Worm (Caenorhabditis elegans) whole organism, late embryonic: ENCODE data around the gene rabr-2.

Experiments
- C38D4.7 ChIP-seq: fragments of 200-800 bp; sonication (Bioruptor generic); optimal IDR thresholded peaks from 2 replicates; lab custom pipeline; 2018; ENCODE audit warnings: mild to moderate bottlenecking, missing genetic modification characterization, moderate library complexity, missing compliant biosample characterization
- fkh-10 ChIP-seq: fragments of 150-350 bp; optimal IDR thresholded peaks from 2 replicates; lab custom pipeline; 2014; ENCODE audit warnings: missing biosample characterization, missing genetic modification reagents, missing genetic modification characterization
- npax-4 ChIP-seq: sonication (generic microtip); optimal IDR thresholded peaks from 2 replicates; lab custom pipeline; 2016; ENCODE audit warnings: missing genetic modification characterization, missing compliant biosample characterization

DNA sequence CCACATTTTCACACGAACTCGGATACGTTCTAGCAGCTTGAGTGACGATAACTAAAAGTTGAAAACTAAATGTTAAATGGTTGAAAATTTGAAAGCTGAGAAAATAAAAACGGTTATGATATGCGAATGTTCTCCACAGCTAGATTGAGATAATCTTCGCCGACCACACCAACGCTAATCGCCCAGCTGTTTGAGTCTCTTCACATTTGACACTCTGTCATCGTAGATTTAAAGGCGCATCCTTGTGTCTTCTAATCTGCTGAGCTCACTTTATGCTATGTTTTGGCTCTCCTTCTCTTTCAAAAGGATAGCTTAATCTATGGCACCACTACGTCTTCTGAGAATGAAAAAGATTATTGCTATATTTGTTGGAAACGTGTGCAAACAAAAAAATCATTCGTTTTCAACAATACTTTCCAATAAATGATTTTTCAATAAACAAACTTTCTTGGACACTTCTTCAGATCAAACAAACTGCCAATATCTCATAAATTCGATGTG is 20.0 kb downstream of the rabr-2 start, which contains the start of gene F11E6.10:
- TF ChIP-seq npax-4 (no peak), C38D4.7 (no peak), fkh-10 (no peak)
